Fruit fly (Drosophila melanogaster) whole organism, embryonic: ENCODE results near the gene fusl.

Experiments used
- Asciz ChIP-seq: fragments of 200-800 bp; sonication (Bioruptor generic); optimal IDR thresholded peaks from 2 replicates; lab custom pipeline; 2017; ENCODE audit warnings: missing biosample characterization, mild to moderate bottlenecking, missing genetic modification characterization, missing genetic modification reagents
- Awh ChIP-seq: fragments of 200-800 bp; sonication (Bioruptor generic); IDR thresholded peaks from 2 replicates; pipeline ENCODE4, ENCODE4 v1.3.6; 2022; ENCODE audit warnings: missing biosample characterization, missing genetic modification characterization
- CG11093 ChIP-seq: fragments of 200-800 bp; sonication (Bioruptor generic); IDR thresholded peaks from 3 replicates; pipeline ENCODE4 v1.3.6; 2022; ENCODE audit warnings: missing biosample characterization, missing genetic modification characterization
- CG11723 ChIP-seq: fragments of 200-800 bp; sonication (Bioruptor generic); optimal IDR thresholded peaks from 2 replicates; lab custom pipeline; 2017; ENCODE audit warnings: missing biosample characterization, mild to moderate bottlenecking, missing genetic modification characterization
- CG13123 ChIP-seq: fragments of 200-800 bp; sonication (Bioruptor generic); optimal IDR thresholded peaks from 2 replicates; lab custom pipeline; 2016; ENCODE audit warnings: missing biosample characterization, missing genetic modification characterization
- CG14710 ChIP-seq: fragments of 200-800 bp; sonication (Bioruptor generic); optimal IDR thresholded peaks from 3 replicates; lab custom pipeline; 2019; ENCODE audit warnings: missing biosample characterization, mild to moderate bottlenecking, missing genetic modification characterization, moderate library complexity
- CG18262 ChIP-seq: fragments of 200-800 bp; optimal IDR thresholded peaks from 3 replicates; lab custom pipeline; 2019; ENCODE audit warnings: missing biosample characterization, mild to moderate bottlenecking, missing genetic modification characterization, moderate library complexity
- CG18599 ChIP-seq: fragments of 200-800 bp; sonication (Bioruptor generic); optimal IDR thresholded peaks from 3 replicates; lab custom pipeline; 2017; ENCODE audit warnings: missing biosample characterization, missing genetic modification characterization, mild to moderate bottlenecking, moderate library complexity, missing genetic modification reagents
- CG2199 ChIP-seq: fragments of 200-800 bp; sonication (Bioruptor generic); IDR thresholded peaks from 3 replicates; pipeline ENCODE4 v1.3.6; 2022; ENCODE audit warnings: missing biosample characterization, missing genetic modification characterization
- CG2202 ChIP-seq: fragments of 200-800 bp; sonication (Bioruptor generic); optimal IDR thresholded peaks from 2 replicates; lab custom pipeline; 2018; ENCODE audit warnings: missing biosample characterization, mild to moderate bottlenecking, missing genetic modification characterization
- CG2875 ChIP-seq: fragments of 200-800 bp; sonication (Bioruptor generic); optimal IDR thresholded peaks from 2 replicates; lab custom pipeline; 2017; ENCODE audit warnings: missing biosample characterization, mild to moderate bottlenecking, missing genetic modification characterization, missing genetic modification reagents
- CG30403 ChIP-seq: fragments of 200-800 bp; sonication (Bioruptor generic); optimal IDR thresholded peaks from 3 replicates; lab custom pipeline; 2016; ENCODE audit warnings: missing biosample characterization, missing genetic modification characterization
- CG3065 ChIP-seq: fragments of 200-800 bp; sonication (Bioruptor generic); optimal IDR thresholded peaks from 2 replicates; lab custom pipeline; 2016; ENCODE audit warnings: missing biosample characterization, missing genetic modification characterization
- CG4424 ChIP-seq: fragments of 200-800 bp; sonication (Bioruptor generic); optimal IDR thresholded peaks from 3 replicates; lab custom pipeline; 2016; ENCODE audit warnings: missing biosample characterization, missing genetic modification characterization
- CG5180 ChIP-seq: fragments of 200-800 bp; sonication (Bioruptor generic); optimal IDR thresholded peaks from 3 replicates; lab custom pipeline; 2017; ENCODE audit warnings: missing biosample characterization, missing genetic modification characterization, mild to moderate bottlenecking, moderate library complexity, missing genetic modification reagents
- Eip74EF ChIP-seq, 2 experiments: fragments of 200-800 bp in 1 of 2; fragments of >200 bp in 1 of 2; sonication (Bioruptor generic) in 1 of 2; optimal IDR thresholded peaks; 2 replicates each; lab custom pipeline; 2017 to 2019; ENCODE audit warnings: missing biosample characterization in 2 of 2, missing genetic modification characterization in 2 of 2, mild to moderate bottlenecking in 1 of 2, moderate library complexity in 1 of 2
- H2.0 ChIP-seq: fragments of 200-800 bp; sonication (Bioruptor generic); IDR thresholded peaks from 2 replicates; pipeline ENCODE4 v1.3.6; 2022; ENCODE audit warnings: missing biosample characterization, missing genetic modification characterization
- HLH4C ChIP-seq: fragments of 200-800 bp; sonication (Bioruptor generic); IDR thresholded peaks from 3 replicates; pipeline ENCODE4 v1.3.6; 2022; ENCODE audit warnings: missing biosample characterization, missing genetic modification characterization; ENCODE audit not compliant: partially characterized antibody
- Hr51 ChIP-seq, 2 experiments: fragments of 200-800 bp; sonication (Bioruptor generic); optimal IDR thresholded peaks; 2 replicates in 1 of 2; 3 replicates in 1 of 2; lab custom pipeline; 2016 to 2018; ENCODE audit warnings: missing biosample characterization in 2 of 2, missing genetic modification characterization in 2 of 2, mild to moderate bottlenecking in 1 of 2, moderate library complexity in 1 of 2
- Hr78 ChIP-seq, 2 experiments: fragments of 200-800 bp in 1 of 2; fragments of >200 bp in 1 of 2; sonication (Bioruptor generic) in 1 of 2; optimal IDR thresholded peaks; 2 replicates each; lab custom pipeline; 2017 to 2019; ENCODE audit warnings: missing biosample characterization in 2 of 2, missing genetic modification characterization in 2 of 2, mild to moderate bottlenecking in 1 of 2, moderate library complexity in 1 of 2
- Meics ChIP-seq: fragments of 200-800 bp; sonication (Bioruptor generic); optimal IDR thresholded peaks from 2 replicates; lab custom pipeline; 2017; ENCODE audit warnings: missing biosample characterization, mild to moderate bottlenecking, missing genetic modification characterization
- Nf-YA ChIP-seq: fragments of 200-800 bp; sonication (Bioruptor generic); IDR thresholded peaks from 2 replicates; pipeline ENCODE4 v1.3.6; 2022; ENCODE audit warnings: missing biosample characterization, missing genetic modification characterization
- PHDP ChIP-seq: fragments of 200-800 bp; sonication (Bioruptor generic); optimal IDR thresholded peaks from 3 replicates; lab custom pipeline; 2018; ENCODE audit warnings: missing biosample characterization, mild to moderate bottlenecking, missing genetic modification characterization, moderate library complexity
- Ssrp ChIP-seq: fragments of 200-800 bp; sonication (Bioruptor generic); optimal IDR thresholded peaks from 2 replicates; lab custom pipeline; 2018; ENCODE audit warnings: missing biosample characterization, mild to moderate bottlenecking, missing genetic modification characterization, moderate library complexity
- Xrp1 ChIP-seq: fragments of 200-800 bp; sonication (Bioruptor generic); IDR thresholded peaks from 2 replicates; pipeline ENCODE4 v1.3.6; 2022; ENCODE audit warnings: missing biosample characterization, missing genetic modification characterization
- ash1 ChIP-seq: fragments of 200-800 bp; sonication (Bioruptor generic); optimal IDR thresholded peaks from 2 replicates; lab custom pipeline; 2018; ENCODE audit warnings: missing biosample characterization, mild to moderate bottlenecking, missing genetic modification characterization
- ato ChIP-seq: fragments of 200-800 bp; sonication (Bioruptor generic); IDR thresholded peaks from 2 replicates; pipeline ENCODE4 v1.3.6; 2022; ENCODE audit warnings: missing biosample characterization, missing genetic modification characterization; ENCODE audit not compliant: partially characterized antibody
- crc ChIP-seq: fragments of 200-800 bp; sonication (Bioruptor generic); optimal IDR thresholded peaks from 2 replicates; lab custom pipeline; 2016; ENCODE audit warnings: missing biosample characterization, missing genetic modification characterization
- dm ChIP-seq: fragments of 200-800 bp; sonication (Bioruptor generic); optimal IDR thresholded peaks from 3 replicates; lab custom pipeline; 2016; ENCODE audit warnings: missing biosample characterization, missing genetic modification characterization
- en ChIP-seq: fragments of 200-800 bp; sonication (Bioruptor generic); optimal IDR thresholded peaks from 2 replicates; lab custom pipeline; 2016; ENCODE audit warnings: missing biosample characterization, missing genetic modification characterization
- esg ChIP-seq: fragments of 200-800 bp; sonication (Bioruptor generic); conservative IDR thresholded peaks from 2 replicates; pipeline ENCODE4 v1.3.6; 2022; ENCODE audit warnings: missing biosample characterization, missing genetic modification characterization
- h ChIP-seq: fragments of >200 bp; optimal IDR thresholded peaks from 2 replicates; lab custom pipeline; 2017
- insv ChIP-seq, 2 experiments: fragments of 200-800 bp; sonication (Bioruptor generic); optimal IDR thresholded peaks; 3 replicates each; lab custom pipeline; 2016 to 2018; ENCODE audit warnings: missing biosample characterization in 2 of 2, missing genetic modification characterization in 2 of 2
- lola ChIP-seq, 3 experiments: fragments of >200 bp in 2 of 3; fragments of 200-800 bp in 1 of 3; sonication (Bioruptor generic) in 1 of 3; optimal IDR thresholded peaks; 2 replicates each; lab custom pipeline; 2017 to 2019; ENCODE audit warnings: missing biosample characterization in 3 of 3, missing genetic modification characterization in 3 of 3, mild to moderate bottlenecking in 1 of 3, moderate library complexity in 1 of 3
- nerfin-2 ChIP-seq: fragments of 200-800 bp; sonication (Bioruptor generic); IDR thresholded peaks from 2 replicates; pipeline ENCODE4 v1.3.6; 2022; ENCODE audit warnings: missing biosample characterization, missing genetic modification characterization; ENCODE audit not compliant: partially characterized antibody
- nmo ChIP-seq: fragments of 200-800 bp; sonication (Bioruptor generic); optimal IDR thresholded peaks from 2 replicates; lab custom pipeline; 2018; ENCODE audit warnings: missing biosample characterization, mild to moderate bottlenecking, missing genetic modification characterization, moderate library complexity
- pan ChIP-seq, 4 experiments: fragments of >200 bp in 3 of 4; fragments of 200-800 bp in 1 of 4; sonication (Bioruptor generic) in 1 of 4; optimal IDR thresholded peaks in 3 of 4; IDR thresholded peaks in 1 of 4; 2 replicates each; pipeline versions ENCODE4 v1.3.6 to Lab custom; 2017 to 2022; ENCODE audit warnings: missing biosample characterization in 2 of 4, missing genetic modification characterization in 2 of 4, mixed read lengths in 1 of 4
- phol ChIP-seq: fragments of 200-800 bp; sonication (Bioruptor generic); optimal IDR thresholded peaks from 3 replicates; lab custom pipeline; 2018; ENCODE audit warnings: missing biosample characterization, mild to moderate bottlenecking, missing genetic modification characterization, moderate library complexity
- pnt ChIP-seq: fragments of 200-800 bp; sonication (Bioruptor generic); optimal IDR thresholded peaks from 3 replicates; lab custom pipeline; 2016; ENCODE audit warnings: missing biosample characterization, missing genetic modification characterization
- repo ChIP-seq: fragments of 200-800 bp; sonication (Bioruptor generic); optimal IDR thresholded peaks from 2 replicates; lab custom pipeline; 2016; ENCODE audit warnings: missing biosample characterization, missing genetic modification characterization
- slbo ChIP-seq: fragments of 200-800 bp; sonication (Bioruptor generic); IDR thresholded peaks from 2 replicates; pipeline ENCODE4 v1.3.6; 2022; ENCODE audit warnings: missing biosample characterization, missing genetic modification characterization
- slp2 ChIP-seq: fragments of 200-800 bp; sonication (Bioruptor generic); optimal IDR thresholded peaks from 2 replicates; lab custom pipeline; 2016; ENCODE audit warnings: missing biosample characterization, missing genetic modification characterization
- sna ChIP-seq: fragments of 200-800 bp; sonication (Bioruptor generic); IDR thresholded peaks from 2 replicates; pipeline ENCODE4 v1.3.6; 2022; ENCODE audit warnings: missing biosample characterization, missing genetic modification characterization; ENCODE audit not compliant: partially characterized antibody
- tll ChIP-seq, 2 experiments: fragments of 200-800 bp in 1 of 2; fragments of >200 bp in 1 of 2; sonication (Bioruptor generic) in 1 of 2; optimal IDR thresholded peaks; 2 replicates each; lab custom pipeline; 2017 to 2019; ENCODE audit warnings: missing biosample characterization in 2 of 2, missing genetic modification characterization in 2 of 2, mild to moderate bottlenecking in 1 of 2, moderate library complexity in 1 of 2
- trem ChIP-seq: fragments of 200-800 bp; optimal IDR thresholded peaks from 3 replicates; lab custom pipeline; 2019; ENCODE audit warnings: missing biosample characterization, mild to moderate bottlenecking, missing genetic modification characterization, moderate library complexity
- trh ChIP-seq: fragments of 200-800 bp; sonication (Bioruptor generic); optimal IDR thresholded peaks from 2 replicates; lab custom pipeline; 2016; ENCODE audit warnings: missing biosample characterization, missing genetic modification characterization
- unpg ChIP-seq: fragments of 200-800 bp; sonication (Bioruptor generic); optimal IDR thresholded peaks from 3 replicates; lab custom pipeline; 2018; ENCODE audit warnings: missing biosample characterization, mild to moderate bottlenecking, missing genetic modification characterization, moderate library complexity
- wdn ChIP-seq: fragments of 200-800 bp; sonication (Bioruptor generic); IDR thresholded peaks from 2 replicates; pipeline ENCODE4 v1.3.6; 2022; ENCODE audit warnings: missing biosample characterization, missing genetic modification characterization
- z ChIP-seq: fragments of 200-800 bp; sonication (Bioruptor generic); IDR thresholded peaks from 3 replicates; pipeline ENCODE4 v1.3.6; 2022; ENCODE audit warnings: missing biosample characterization, missing genetic modification characterization

Gene fusl

dm6 chr2L:5378829-5379228 lies 41.0 kb upstream of the fusl start (continued):
- TF ChIP-seq Asciz (no peak), Xrp1 (peak; percentile 53; the same call in 1 of the 2 replicates), PHDP (tag; lab: Kevin White, UChicago) (no peak), trem (tag; lab: Kevin White, UChicago) (peak; percentile 2), Meics (GFP tag; lab: Kevin White, UChicago) (no peak), Awh (GFP tag; lab: Robert Waterston, UW) (peak; percentile 35; the same call in 1 of the 2 replicates), CG30403 (peak; percentile 14), h (no peak), insv (GFP tag; optimal IDR thresholded peaks at IDR 0.05; lab: Kevin White, UChicago) (no peak), wdn (no peak), Hr51 (GFP tag; optimal IDR thresholded peaks at IDR 0.05; lab: Kevin White, UChicago) (no peak), CG18599 (GFP tag; lab: Kevin White, UChicago) (no peak), Ssrp (peak; percentile 24), Eip74EF (GFP tag; optimal IDR thresholded peaks at IDR 0.05; lab: Kevin White, UChicago) (no peak), phol (peak; percentile 40), CG2202 (tag; lab: Kevin White, UChicago) (peak; percentile 29), CG2875 (GFP tag; lab: Kevin White, UChicago) (no peak), Hr78 (GFP tag; optimal IDR thresholded peaks at IDR 0.05; lab: Kevin White, UChicago) (peak in 1 of 2 experiments; percentile 23), en (GFP tag; lab: Kevin White, UChicago) (no peak), ato (no peak), sna (GFP tag; lab: Robert Waterston, UW) (no peak), CG5180 (GFP tag; lab: Kevin White, UChicago) (no peak), ash1 (GFP tag; lab: Kevin White, UChicago) (no peak), nerfin-2 (GFP tag; lab: Robert Waterston, UW) (no peak), trh (no peak), lola (GFP tag; optimal IDR thresholded peaks at IDR 0.05; lab: Kevin White, UChicago) (peak in 1 of 3 experiments; percentile 62), crc (GFP tag; lab: Kevin White, UChicago) (no peak), CG14710 (tag; lab: Kevin White, UChicago) (peak; percentile 32), CG3065 (GFP tag; lab: Kevin White, UChicago) (no peak), nmo (GFP tag; lab: Kevin White, UChicago) (peak; percentile 36), esg (GFP tag; lab: Robert Waterston, UW) (no peak), pan (optimal IDR thresholded peaks at IDR 0.05; lab: Kevin White, UChicago) (no peak), pan (GFP tag; optimal IDR thresholded peaks at IDR 0.05 in 1 of 2, IDR thresholded peaks at IDR 0.05 in 1 of 2) (peak in 1 of 2 experiments; percentile 9), H2.0 (GFP tag; lab: Robert Waterston, UW) (0 out of 2 replicates have a peak, but pooled peaks have one; percentile 14), dm (no peak), slp2 (no peak), z (no peak), slbo (GFP tag; lab: Robert Waterston, UW) (no peak), CG13123 (no peak), HLH4C (no peak), pnt (no peak), CG11093 (GFP tag; lab: Robert Waterston, UW) (0 out of 3 replicates have a peak, but pooled peaks have one; percentile 14), CG2199 (GFP tag; lab: Robert Waterston, UW) (no peak), tll (GFP tag; optimal IDR thresholded peaks at IDR 0.05; lab: Kevin White, UChicago) (no peak), repo (GFP tag; lab: Kevin White, UChicago) (no peak), CG4424 (peak; percentile 11), CG11723 (GFP tag; lab: Kevin White, UChicago) (no peak), Nf-YA (GFP tag; lab: Robert Waterston, UW) (no peak), CG18262 (tag; lab: Kevin White, UChicago) (peak; percentile 56), unpg (GFP tag; lab: Kevin White, UChicago) (peak; percentile 24)
